Worm (Caenorhabditis elegans): ENCODE results near the gene H09F14.1.

H09F14.1 gene

DNA sequence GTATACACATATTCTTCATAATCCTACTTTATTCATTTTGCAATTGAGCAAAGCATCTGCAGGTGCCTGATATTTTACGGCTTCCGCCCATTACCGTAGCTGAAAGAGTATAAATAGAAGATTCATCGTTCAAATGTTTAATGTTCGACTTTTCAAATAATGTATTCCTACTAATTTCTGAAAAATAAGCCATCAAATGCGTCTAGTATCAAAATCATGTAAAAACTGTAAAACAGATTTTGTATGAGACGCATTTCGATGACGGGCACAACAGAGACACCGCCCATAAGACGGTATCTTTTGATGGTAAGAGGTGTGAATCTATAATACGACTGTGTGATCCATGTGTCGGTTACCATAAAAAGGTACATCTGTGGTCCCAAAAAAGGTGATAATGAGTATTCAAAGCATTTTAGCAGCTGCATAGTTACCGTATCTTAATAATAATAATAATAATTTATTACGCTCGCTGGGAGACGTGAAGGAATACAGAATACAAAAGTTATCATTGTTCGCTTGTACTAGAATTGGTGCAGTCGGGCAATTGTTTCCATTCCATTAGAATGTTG, 31.7 kb upstream of the H09F14.1 start, which contains the start of the genes C32C4.3 and C32C4.16:
C32C4.3 (minus strand) TSS at position 101 of the 569 bp plus-strand sequence.
C32C4.16 (plus strand) TSS at position 519 of the 569 bp plus-strand sequence.
- TF ChIP-seq hrde-1 (tag; optimal IDR thresholded peaks at IDR 0.05; ENCODE audit: borderline replicate concordance) (no peak), pbrm-1 (GFP tag; IDR thresholded peaks at IDR 0.05) (no peak)

ce11 chrV:10640977-10641376, 25.6 kb upstream of the H09F14.1 start:
- TF ChIP-seq hlh-12 (tag; optimal IDR thresholded peaks at IDR 0.05) (no peak), C17E4.6 (GFP tag; IDR thresholded peaks at IDR 0.05) (no peak), attf-6 (GFP tag; IDR thresholded peaks at IDR 0.05) (no peak)

DNA sequence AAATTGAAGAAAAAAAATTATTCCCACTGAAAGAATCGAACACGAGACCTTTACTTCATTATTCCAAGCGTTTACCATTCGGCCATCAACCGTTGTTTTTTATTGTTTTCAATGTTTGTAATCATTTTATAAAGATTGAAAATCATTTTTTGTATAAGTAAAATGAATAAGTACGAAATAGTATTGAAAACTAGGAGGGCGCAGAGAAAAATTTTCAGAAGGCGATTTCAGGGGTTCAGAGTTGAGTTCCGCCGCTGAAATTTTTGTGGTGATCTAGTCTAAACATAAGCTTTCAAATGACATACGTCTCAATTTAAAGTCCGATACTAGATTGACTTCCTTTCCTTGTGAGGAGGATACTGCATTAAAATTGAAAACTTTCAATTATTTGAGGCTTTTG, 23.1 kb upstream of the H09F14.1 start:
- peak; percentile 96 for TF ChIP-seq hmg-1.2 (GFP tag; IDR thresholded peaks at IDR 0.05)

DNA sequence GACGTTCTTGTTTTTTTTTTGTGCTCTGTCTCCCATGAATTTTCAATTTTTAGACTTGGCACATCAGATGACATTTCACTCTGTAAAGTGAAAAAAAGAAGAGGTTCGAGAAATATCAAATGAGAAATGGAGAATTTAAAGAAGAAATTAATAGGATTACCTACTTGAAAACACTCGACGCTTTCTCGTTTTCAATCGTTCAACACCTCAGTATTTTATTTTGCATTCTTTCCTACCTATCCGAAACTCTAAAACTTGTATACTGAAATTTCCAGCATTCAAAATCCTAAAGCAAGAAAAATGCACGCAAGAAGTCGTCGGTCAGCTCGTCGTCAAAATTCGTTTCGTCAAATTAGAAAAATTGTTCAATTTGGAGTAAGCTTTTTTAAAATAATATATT, 20.3 kb upstream of the H09F14.1 start, which contains the start of gene kvs-2:
kvs-2 (plus strand) TSS at position 301 of the 400 bp plus-strand sequence.
- TF ChIP-seq F39B2.1 (GFP tag; IDR thresholded peaks at IDR 0.05) (no peak), snpc-1.3 (tag; optimal IDR thresholded peaks at IDR 0.05; ENCODE audit: insufficient read depth) (no peak), dpff-1 (tag; optimal IDR thresholded peaks at IDR 0.05) (no peak), lin-40 (tag; optimal IDR thresholded peaks at IDR 0.05) (no peak), hmg-1.2 (GFP tag; IDR thresholded peaks at IDR 0.05) (no peak), tlf-1 (GFP tag; optimal IDR thresholded peaks at IDR 0.05) (no peak)

DNA sequence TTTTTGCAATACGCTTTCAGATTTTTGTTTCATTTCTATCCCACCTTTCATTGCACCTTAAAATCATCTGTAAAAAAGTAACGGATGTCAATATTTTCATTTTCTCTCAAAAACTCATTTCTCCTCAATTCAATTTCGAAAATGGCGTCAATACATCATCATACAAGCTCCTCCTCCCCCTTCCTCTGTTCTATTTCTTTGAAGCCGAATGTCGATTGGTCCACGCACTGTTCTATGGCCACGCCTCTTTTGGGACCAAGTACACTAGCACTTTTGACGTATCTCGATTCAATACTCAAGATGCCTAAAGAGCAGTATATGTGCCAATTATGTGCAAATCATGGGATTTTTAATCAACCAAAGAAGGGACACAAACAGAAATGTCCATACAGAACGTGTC, 17.4 kb upstream of the H09F14.1 start, which contains the start of gene mab-23:
mab-23 (plus strand) TSS at position 301 of the 400 bp plus-strand sequence.
- no peak for TF ChIP-seq ZK185.1 (tag; optimal IDR thresholded peaks at IDR 0.05; ENCODE audit: poor library complexity, severe bottlenecking)
- no peak for TF ChIP-seq ztf-18 (tag; optimal IDR thresholded peaks at IDR 0.05)
- TF ChIP-seq rcor-1 (GFP tag; IDR thresholded peaks at IDR 0.05) = no peak
- no peak for TF ChIP-seq F49E8.2 (tag; optimal IDR thresholded peaks at IDR 0.05; ENCODE audit: insufficient read depth)
- TF ChIP-seq K11D2.4 (GFP tag; IDR thresholded peaks at IDR 0.05) = no peak
- no peak for TF ChIP-seq hlh-12 (tag; optimal IDR thresholded peaks at IDR 0.05)
- TF ChIP-seq B0019.2 (GFP tag; conservative IDR thresholded peaks at IDR 0.05) = no peak
- no peak for TF ChIP-seq mel-28 (tag; optimal IDR thresholded peaks at IDR 0.05; ENCODE audit: borderline replicate concordance)
- TF ChIP-seq ztf-28 (GFP tag; IDR thresholded peaks at IDR 0.05) = no peak
- no peak for TF ChIP-seq mcd-1 (GFP tag; IDR thresholded peaks at IDR 0.05)
- no peak for TF ChIP-seq dpff-1 (tag; optimal IDR thresholded peaks at IDR 0.05)
- TF ChIP-seq hrde-1 (tag; optimal IDR thresholded peaks at IDR 0.05; ENCODE audit: borderline replicate concordance) = no peak
- no peak for TF ChIP-seq ceh-40 (GFP tag; IDR thresholded peaks at IDR 0.05)
- no peak for TF ChIP-seq F23B12.7 (tag; optimal IDR thresholded peaks at IDR 0.05; ENCODE audit: insufficient read depth)

- TF ChIP-seq ztf-26 (tag; optimal IDR thresholded peaks at IDR 0.05) = no peak
- no peak for TF ChIP-seq aptf-3 (GFP tag; IDR thresholded peaks at IDR 0.05)
- no peak for TF ChIP-seq F57A8.1 (GFP tag; optimal IDR thresholded peaks at IDR 0.05)
- no peak for TF ChIP-seq dox-1 (GFP tag; IDR thresholded peaks at IDR 0.05)
- TF ChIP-seq ztf-28 (GFP tag; IDR thresholded peaks at IDR 0.05) = no peak
- no peak for TF ChIP-seq sptf-2 (GFP tag; optimal IDR thresholded peaks at IDR 0.05)
- no peak for TF ChIP-seq egrh-3 (GFP tag; IDR thresholded peaks at IDR 0.05)
- no peak for TF ChIP-seq let-607 (tag; optimal IDR thresholded peaks at IDR 0.05)
- no peak for TF ChIP-seq him-1 (tag; optimal IDR thresholded peaks at IDR 0.05)
- TF ChIP-seq gei-17 (GFP tag; optimal IDR thresholded peaks at IDR 0.05) = no peak
- no peak for TF ChIP-seq lsy-27 (tag; optimal IDR thresholded peaks at IDR 0.05; ENCODE audit: borderline replicate concordance, insufficient read depth)
- TF ChIP-seq ceh-58 (GFP tag; IDR thresholded peaks at IDR 0.05) = no peak
- no peak for TF ChIP-seq madf-6 (GFP tag; IDR thresholded peaks at IDR 0.05)
- no peak for TF ChIP-seq F57C9.4 (tag; optimal IDR thresholded peaks at IDR 0.05)
- TF ChIP-seq B0336.3 (GFP tag; IDR thresholded peaks at IDR 0.05) = no peak
- no peak for TF ChIP-seq C06A6.2 (GFP tag; conservative IDR thresholded peaks at IDR 0.05)
- no peak for TF ChIP-seq mxl-1 (tag; optimal IDR thresholded peaks at IDR 0.05)
- TF ChIP-seq egl-18 (GFP tag; IDR thresholded peaks at IDR 0.05) = no peak
Measured at ce11 chrV:10630497-10630896, 15.1 kb upstream of the H09F14.1 start.
